Fruit fly (Drosophila melanogaster) whole organism, prepupa: ENCODE data around the gene CG33160.

Experiments used
- Blimp-1 ChIP-seq: fragments of 200-800 bp; sonication (Bioruptor generic); optimal IDR thresholded peaks from 3 replicates; lab custom pipeline; 2017; ENCODE audit warnings: missing biosample characterization, missing genetic modification characterization, mild to moderate bottlenecking, moderate library complexity, missing genetic modification reagents
- CG10631 ChIP-seq: fragments of 200-800 bp; sonication (Bioruptor generic); optimal IDR thresholded peaks from 2 replicates; lab custom pipeline; 2016; ENCODE audit warnings: missing biosample characterization, missing genetic modification characterization
- CG10669 ChIP-seq: fragments of 200-800 bp; sonication (Bioruptor generic); optimal IDR thresholded peaks from 3 replicates; lab custom pipeline; 2018; ENCODE audit warnings: missing biosample characterization, mild to moderate bottlenecking, missing genetic modification characterization, moderate library complexity
- CG11294 ChIP-seq: fragments of 200-800 bp; sonication (Bioruptor generic); IDR thresholded peaks from 2 replicates; pipeline ENCODE4 v1.3.6; 2022; ENCODE audit warnings: missing biosample characterization, missing genetic modification characterization
- CG11762 ChIP-seq: fragments of 200-800 bp; sonication (Bioruptor generic); optimal IDR thresholded peaks from 3 replicates; lab custom pipeline; 2016; ENCODE audit warnings: missing biosample characterization, missing genetic modification characterization; ENCODE audit not compliant: insufficient read depth
- CG11902 ChIP-seq: fragments of 200-800 bp; sonication (Bioruptor generic); optimal IDR thresholded peaks from 3 replicates; lab custom pipeline; 2016; ENCODE audit warnings: missing biosample characterization, missing genetic modification characterization
- CG15336 ChIP-seq: fragments of 200-800 bp; sonication (Bioruptor generic); IDR thresholded peaks from 2 replicates; pipeline ENCODE4 v1.3.6; 2022; ENCODE audit warnings: missing biosample characterization, missing genetic modification characterization
- CG1621 ChIP-seq: fragments of 200-800 bp; sonication (Bioruptor generic); optimal IDR thresholded peaks from 3 replicates; lab custom pipeline; 2018; ENCODE audit warnings: missing biosample characterization, mild to moderate bottlenecking, missing genetic modification characterization
- CG16779 ChIP-seq: fragments of 200-800 bp; sonication (Bioruptor generic); optimal IDR thresholded peaks from 3 replicates; lab custom pipeline; 2017; ENCODE audit warnings: missing biosample characterization, mild to moderate bottlenecking, missing genetic modification characterization
- CG31627 ChIP-seq: fragments of 200-800 bp; sonication (Bioruptor generic); optimal IDR thresholded peaks from 3 replicates; lab custom pipeline; 2016; ENCODE audit warnings: missing biosample characterization, missing genetic modification characterization
- CG32006 ChIP-seq: fragments of 200-800 bp; sonication (Bioruptor generic); optimal IDR thresholded peaks from 3 replicates; lab custom pipeline; 2017; ENCODE audit warnings: missing biosample characterization, mild to moderate bottlenecking, missing genetic modification characterization
- CG34406 ChIP-seq: fragments of 200-800 bp; sonication (Bioruptor generic); optimal IDR thresholded peaks from 3 replicates; lab custom pipeline; 2016; ENCODE audit warnings: missing biosample characterization, missing genetic modification characterization
- CG3919 ChIP-seq: fragments of 200-800 bp; sonication (Bioruptor generic); optimal IDR thresholded peaks from 3 replicates; lab custom pipeline; 2016; ENCODE audit warnings: missing biosample characterization, missing genetic modification characterization
- CG4318 ChIP-seq: fragments of 200-800 bp; sonication (Bioruptor generic); optimal IDR thresholded peaks from 3 replicates; lab custom pipeline; 2017; ENCODE audit warnings: missing biosample characterization, mild to moderate bottlenecking, missing genetic modification characterization
- CG6163 ChIP-seq: fragments of 200-800 bp; sonication (Bioruptor generic); IDR thresholded peaks from 3 replicates; pipeline ENCODE4 v1.3.6; 2022; ENCODE audit warnings: missing biosample characterization, missing genetic modification characterization
- CG6276 ChIP-seq: fragments of 200-800 bp; sonication (Bioruptor generic); optimal IDR thresholded peaks from 2 replicates; lab custom pipeline; 2017; ENCODE audit warnings: missing biosample characterization, mild to moderate bottlenecking, missing genetic modification characterization
- CG6792 ChIP-seq: fragments of 200-800 bp; sonication (Bioruptor generic); optimal IDR thresholded peaks from 3 replicates; lab custom pipeline; 2016; ENCODE audit warnings: missing biosample characterization, missing genetic modification characterization
- CG6808 ChIP-seq: fragments of 200-800 bp; sonication (Bioruptor generic); optimal IDR thresholded peaks from 3 replicates; lab custom pipeline; 2017; ENCODE audit warnings: missing biosample characterization, missing genetic modification characterization, mild to moderate bottlenecking, moderate library complexity, missing genetic modification reagents
- CG6854 ChIP-seq: fragments of 200-800 bp; sonication (Bioruptor generic); optimal IDR thresholded peaks from 2 replicates; lab custom pipeline; 2017; ENCODE audit warnings: missing biosample characterization, mild to moderate bottlenecking, missing genetic modification characterization
- CG8119 ChIP-seq: fragments of 200-800 bp; sonication (Bioruptor generic); IDR thresholded peaks from 3 replicates; pipeline ENCODE4 v1.3.6; 2022; ENCODE audit warnings: missing biosample characterization, missing genetic modification characterization
- CG8319 ChIP-seq: fragments of 200-800 bp; sonication (Bioruptor generic); optimal IDR thresholded peaks from 3 replicates; lab custom pipeline; 2016; ENCODE audit warnings: missing biosample characterization, missing genetic modification characterization
- CG8632 ChIP-seq: fragments of 200-800 bp; sonication (Bioruptor generic); optimal IDR thresholded peaks from 3 replicates; lab custom pipeline; 2016; ENCODE audit warnings: missing biosample characterization, missing genetic modification characterization
- CG9139 ChIP-seq: fragments of 200-800 bp; sonication (Bioruptor generic); optimal IDR thresholded peaks from 3 replicates; lab custom pipeline; 2017; ENCODE audit warnings: missing biosample characterization, mild to moderate bottlenecking, missing genetic modification characterization
- Ets96B ChIP-seq: fragments of 200-800 bp; optimal IDR thresholded peaks from 2 replicates; lab custom pipeline; 2019; ENCODE audit warnings: missing biosample characterization, mild to moderate bottlenecking, missing genetic modification characterization, moderate library complexity
- Hr39 ChIP-seq: fragments of 200-800 bp; sonication (Bioruptor generic); optimal IDR thresholded peaks from 2 replicates; lab custom pipeline; 2016; ENCODE audit warnings: missing biosample characterization, missing genetic modification characterization
- Lpt ChIP-seq: fragments of 200-800 bp; sonication (Bioruptor generic); optimal IDR thresholded peaks from 3 replicates; lab custom pipeline; 2016; ENCODE audit warnings: missing biosample characterization, missing genetic modification characterization
- Met ChIP-seq: fragments of 200-800 bp; sonication (Bioruptor generic); optimal IDR thresholded peaks from 3 replicates; lab custom pipeline; 2016; ENCODE audit warnings: missing biosample characterization, missing genetic modification characterization
- OdsH ChIP-seq: fragments of 200-800 bp; sonication (Bioruptor generic); optimal IDR thresholded peaks from 3 replicates; lab custom pipeline; 2016; ENCODE audit warnings: missing biosample characterization, missing genetic modification characterization
- Smox ChIP-seq: fragments of 200-800 bp; sonication (Bioruptor generic); optimal IDR thresholded peaks from 3 replicates; lab custom pipeline; 2016; ENCODE audit warnings: missing biosample characterization, missing genetic modification characterization
- Sox14 ChIP-seq: fragments of 200-800 bp; sonication (Bioruptor generic); optimal IDR thresholded peaks from 3 replicates; lab custom pipeline; 2016; ENCODE audit warnings: missing biosample characterization, missing genetic modification characterization
- Sox15 ChIP-seq: fragments of 200-800 bp; sonication (Bioruptor generic); optimal IDR thresholded peaks from 3 replicates; lab custom pipeline; 2016; ENCODE audit warnings: missing biosample characterization, missing genetic modification characterization
- achi ChIP-seq: fragments of 200-800 bp; sonication (Bioruptor generic); optimal IDR thresholded peaks from 3 replicates; lab custom pipeline; 2016; ENCODE audit warnings: missing biosample characterization, missing genetic modification characterization
- acj6 ChIP-seq: fragments of 200-800 bp; sonication (Bioruptor generic); optimal IDR thresholded peaks from 3 replicates; lab custom pipeline; 2016; ENCODE audit warnings: missing biosample characterization, missing genetic modification characterization
- dsx ChIP-seq: fragments of 200-800 bp; optimal IDR thresholded peaks from 3 replicates; lab custom pipeline; 2019; ENCODE audit warnings: missing biosample characterization, mild to moderate bottlenecking, missing genetic modification characterization, moderate library complexity; ENCODE audit not compliant: poor library complexity, severe bottlenecking
- eg ChIP-seq: fragments of 200-800 bp; sonication (Bioruptor generic); IDR thresholded peaks from 3 replicates; pipeline ENCODE4 v1.3.6; 2022; ENCODE audit warnings: missing biosample characterization, missing genetic modification characterization
- fd59A ChIP-seq: fragments of 200-800 bp; sonication (Bioruptor generic); optimal IDR thresholded peaks from 2 replicates; lab custom pipeline; 2017; ENCODE audit warnings: missing biosample characterization, mild to moderate bottlenecking, missing genetic modification characterization, missing genetic modification reagents
- fd85E ChIP-seq: fragments of 200-800 bp; sonication (Bioruptor generic); optimal IDR thresholded peaks from 3 replicates; lab custom pipeline; 2016; ENCODE audit warnings: missing biosample characterization, missing genetic modification characterization
- lz ChIP-seq: fragments of 200-800 bp; sonication (Bioruptor generic); optimal IDR thresholded peaks from 3 replicates; lab custom pipeline; 2016; ENCODE audit warnings: missing biosample characterization, missing genetic modification characterization
- net ChIP-seq: fragments of 200-800 bp; sonication (Bioruptor generic); optimal IDR thresholded peaks from 3 replicates; lab custom pipeline; 2016; ENCODE audit warnings: missing biosample characterization, missing genetic modification characterization
- spab ChIP-seq: fragments of 200-800 bp; sonication (Bioruptor generic); optimal IDR thresholded peaks from 2 replicates; lab custom pipeline; 2017; ENCODE audit warnings: missing biosample characterization, mild to moderate bottlenecking, missing genetic modification characterization, missing genetic modification reagents
- ss ChIP-seq, 2 experiments: fragments of 200-800 bp; sonication (Bioruptor generic); optimal IDR thresholded peaks; 2 replicates in 1 of 2; 3 replicates in 1 of 2; lab custom pipeline; 2017 to 2018; ENCODE audit warnings: mild to moderate bottlenecking in 2 of 2, missing biosample characterization in 2 of 2, missing genetic modification characterization in 2 of 2, moderate library complexity in 1 of 2
- topi ChIP-seq: fragments of 200-800 bp; sonication (Bioruptor generic); optimal IDR thresholded peaks from 3 replicates; lab custom pipeline; 2016; ENCODE audit warnings: missing biosample characterization, missing genetic modification characterization
- vri ChIP-seq: fragments of 200-800 bp; sonication (Bioruptor generic); optimal IDR thresholded peaks from 3 replicates; lab custom pipeline; 2016; ENCODE audit warnings: missing biosample characterization, mild to moderate bottlenecking, missing genetic modification characterization

CG33160 gene

dm6 chr3L:3248714-3249663, 42.8 kb upstream of the CG33160 start (continued):
- TF ChIP-seq Sox14 (GFP tag; lab: Kevin White, UChicago), result peak; percentile 98
- TF ChIP-seq Sox15, result peak; percentile 99
- peak; percentile 97 for TF ChIP-seq CG10631 (GFP tag; lab: Kevin White, UChicago)
- TF ChIP-seq CG11762, result peak; percentile 98
- peak; percentile 99 for TF ChIP-seq CG34406 (GFP tag; lab: Kevin White, UChicago)
- TF ChIP-seq CG15336 (GFP tag; lab: Robert Waterston, UW), result peak; percentile 92
- TF ChIP-seq CG4318 (GFP tag; lab: Kevin White, UChicago), result peak; percentile 93
- TF ChIP-seq lz (GFP tag; lab: Kevin White, UChicago), result peak; percentile 98
- peak; percentile 98 for TF ChIP-seq CG32006
- TF ChIP-seq spab, result peak; percentile 98
- peak; percentile 97 for TF ChIP-seq CG10669 (GFP tag; lab: Kevin White, UChicago)
- TF ChIP-seq Hr39, result peak; percentile 99
- TF ChIP-seq Met (GFP tag; lab: Kevin White, UChicago), result peak; percentile 99
- peak; percentile 99 for TF ChIP-seq acj6
- TF ChIP-seq CG6792, result peak; percentile 98
- TF ChIP-seq Blimp-1 (GFP tag; lab: Kevin White, UChicago), result peak; percentile 94
- peak; percentile 96 for TF ChIP-seq CG9139
- TF ChIP-seq CG6163 (GFP tag; lab: Robert Waterston, UW), result peak; percentile 82
- TF ChIP-seq CG11902 (GFP tag; lab: Kevin White, UChicago), result peak; percentile 98
- TF ChIP-seq CG16779 (tag; lab: Kevin White, UChicago), result peak; percentile 90
- peak; percentile 99 for TF ChIP-seq CG6808 (GFP tag; lab: Kevin White, UChicago)
- peak; percentile 54; the same call in 1 of the 2 replicates for TF ChIP-seq CG11294 (GFP tag; lab: Robert Waterston, UW)
- TF ChIP-seq Smox (GFP tag; lab: Kevin White, UChicago), result peak; percentile 99
- TF ChIP-seq CG8319 (GFP tag; lab: Kevin White, UChicago), result peak; percentile 98
- peak; percentile 98 for TF ChIP-seq net
- peak; percentile 95 for TF ChIP-seq vri (GFP tag; lab: Kevin White, UChicago)
- TF ChIP-seq CG6276 (GFP tag; lab: Kevin White, UChicago), result peak; percentile 94
- peak; percentile 95 for TF ChIP-seq CG6854
- peak; percentile 98 to 99 for TF ChIP-seq ss (GFP tag; optimal IDR thresholded peaks at IDR 0.05; lab: Kevin White, UChicago)
- peak; percentile 99 for TF ChIP-seq fd59A (GFP tag; lab: Kevin White, UChicago)

dm6 chr3L:3247130-3248065, 41.2 kb upstream of the CG33160 start, which contains the start of gene CG43389:
Gene CG43389 (plus strand): TSS chr3L:3248015.
- TF ChIP-seq CG15336 (GFP tag; lab: Robert Waterston, UW), result peak; percentile 81
- TF ChIP-seq OdsH, result peak; percentile 95
- TF ChIP-seq achi, result peak; percentile 94
- peak; percentile 89 for TF ChIP-seq CG8319 (GFP tag; lab: Kevin White, UChicago)
- TF ChIP-seq CG32006, result peak; percentile 83
- TF ChIP-seq topi, result peak; percentile 96
- TF ChIP-seq lz (GFP tag; lab: Kevin White, UChicago), result peak; percentile 98
- peak; percentile 81 for TF ChIP-seq Lpt (GFP tag; lab: Kevin White, UChicago)
- TF ChIP-seq CG31627 (GFP tag; lab: Kevin White, UChicago), result peak; percentile 99
- peak; percentile 96 for TF ChIP-seq CG8632 (GFP tag; lab: Kevin White, UChicago)
- peak; percentile 52 for TF ChIP-seq fd85E
- peak; percentile 81 for TF ChIP-seq eg
- TF ChIP-seq CG6792, result peak; percentile 95
- TF ChIP-seq acj6, result peak; percentile 97
- TF ChIP-seq dsx (GFP tag; lab: Kevin White, UChicago), result peak; percentile 86
- peak; percentile 86 for TF ChIP-seq CG3919
- peak; percentile 69 for TF ChIP-seq CG4318 (GFP tag; lab: Kevin White, UChicago)
- peak; percentile 99 for TF ChIP-seq vri (GFP tag; lab: Kevin White, UChicago)
- peak; percentile 90 for TF ChIP-seq net
- TF ChIP-seq Sox15, result peak; percentile 96
- TF ChIP-seq CG9139, result peak; percentile 80
- TF ChIP-seq CG6808 (GFP tag; lab: Kevin White, UChicago), result peak; percentile 85
- TF ChIP-seq Ets96B, result peak; percentile 91
- no peak for TF ChIP-seq CG6276 (GFP tag; lab: Kevin White, UChicago)
- peak; percentile 42 for TF ChIP-seq CG16779 (tag; lab: Kevin White, UChicago)
- peak; percentile 87 for TF ChIP-seq CG8119 (GFP tag; lab: Robert Waterston, UW)
- peak; percentile 90 for TF ChIP-seq CG1621
- peak; percentile 88 for TF ChIP-seq CG6854
